Worm (Caenorhabditis elegans): ENCODE data around the gene nhr-238.

The nhr-238 gene

DNA sequence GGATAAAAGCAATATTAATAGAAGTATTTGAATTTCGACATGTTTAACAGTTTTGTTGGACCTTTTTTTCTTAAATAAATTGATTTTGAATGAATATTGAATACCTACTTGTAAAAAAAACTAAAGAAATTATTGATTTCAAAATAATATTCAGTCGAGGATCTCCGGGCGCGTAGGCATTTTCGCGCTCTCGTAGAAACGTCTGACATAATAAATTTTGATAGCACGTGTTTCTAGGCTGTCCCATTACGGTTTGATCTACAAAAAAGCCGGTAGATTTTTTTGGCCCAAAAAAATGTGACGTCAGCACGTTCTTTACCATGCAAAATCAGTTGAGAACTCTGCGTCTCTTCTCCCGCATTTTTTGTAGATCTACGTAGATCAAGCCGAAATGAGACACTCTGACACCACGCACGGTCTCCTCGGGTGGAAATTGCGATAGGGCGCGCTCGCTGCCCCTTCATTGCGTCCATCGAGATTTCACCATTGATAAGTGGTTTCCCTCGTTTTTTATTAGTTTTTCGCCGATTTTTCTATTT, 34.6 kb downstream of the nhr-238 start:
- TF ChIP-seq mec-3 (tag; optimal IDR thresholded peaks at IDR 0.05; ENCODE audit: borderline replicate concordance): no peak
- TF ChIP-seq sdc-2 (tag; optimal IDR thresholded peaks at IDR 0.05): no peak

DNA sequence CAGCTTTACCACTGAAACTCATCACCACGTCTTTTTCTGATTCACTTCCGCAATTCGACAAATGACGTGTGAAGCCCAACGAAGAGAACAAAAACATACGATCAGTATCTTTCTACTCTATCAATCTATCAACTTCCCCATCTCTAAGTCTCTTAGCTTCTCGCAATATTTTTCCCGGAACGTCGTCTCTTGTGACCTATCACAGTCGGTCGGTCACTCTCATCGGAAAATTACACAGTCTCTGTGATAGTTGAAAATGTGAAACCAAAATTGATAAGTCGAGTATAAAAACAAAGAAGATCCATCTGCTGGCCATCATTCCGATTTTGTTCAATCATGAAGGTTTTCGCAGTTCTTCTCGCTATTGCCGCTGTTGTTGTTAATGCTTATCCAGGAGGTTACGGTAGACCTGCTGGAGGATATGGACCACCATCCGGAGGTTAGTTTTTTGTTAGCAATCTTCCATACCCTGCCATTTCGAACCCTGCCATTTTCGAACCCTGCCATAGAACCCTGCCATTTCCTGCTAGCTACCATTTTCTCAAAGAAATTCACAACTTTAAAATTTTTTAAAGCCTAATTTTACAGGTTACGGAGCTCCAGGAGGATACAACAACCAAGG, 35.3 kb downstream of the nhr-238 start, which contains the start of gene F16B4.4:
F16B4.4 (plus strand) TSS at position 221 of the 622 bp plus-strand sequence.
- TF ChIP-seq ceh-48 (tag; optimal IDR thresholded peaks at IDR 0.05) (no peak), eyg-1 (tag; optimal IDR thresholded peaks at IDR 0.05) (no peak), gmeb-2 (tag; optimal IDR thresholded peaks at IDR 0.05) (no peak), tbx-2 (tag; optimal IDR thresholded peaks at IDR 0.05) (no peak), C08G9.2 (tag; optimal IDR thresholded peaks at IDR 0.05) (no peak), hlh-13 (GFP tag; optimal IDR thresholded peaks at IDR 0.05) (no peak), pat-9 (tag; optimal IDR thresholded peaks at IDR 0.05) (no peak), nhr-232 (tag; optimal IDR thresholded peaks at IDR 0.05) (no peak), ceh-45 (GFP tag; IDR thresholded peaks at IDR 0.05) (no peak), ceh-24 (tag; optimal IDR thresholded peaks at IDR 0.05) (no peak), ceh-34 (tag; optimal IDR thresholded peaks at IDR 0.05) (no peak), F13H6.1 (tag; optimal IDR thresholded peaks at IDR 0.05) (no peak), ceh-22 (tag; optimal IDR thresholded peaks at IDR 0.05) (no peak), odd-2 (tag; optimal IDR thresholded peaks at IDR 0.05) (no peak), ceh-9 (tag; optimal IDR thresholded peaks at IDR 0.05) (no peak)

DNA sequence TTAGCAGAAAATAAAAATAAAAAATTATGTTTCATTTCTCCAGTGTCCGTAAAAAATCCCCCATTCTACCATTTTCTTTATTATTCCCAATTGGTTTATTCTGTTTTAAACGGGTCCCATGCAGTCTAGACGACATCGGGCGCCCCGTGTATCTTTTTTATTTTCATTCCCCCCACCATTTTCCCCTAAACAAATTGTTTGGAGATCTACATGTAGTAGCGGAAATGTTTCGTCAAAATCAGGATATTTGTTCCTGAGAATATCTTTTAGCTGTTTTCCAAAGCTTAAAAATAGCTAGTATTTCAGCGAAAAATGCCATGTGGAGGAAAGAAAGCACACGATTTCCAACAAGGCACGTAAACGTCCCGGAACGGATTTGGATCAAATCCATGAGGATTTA, 41.1 kb downstream of the nhr-238 start, which contains the start of gene F16B4.5:
F16B4.5 (plus strand) TSS at position 301 of the 400 bp plus-strand sequence.
- TF ChIP-seq hlh-30 (tag; optimal IDR thresholded peaks at IDR 0.05; ENCODE audit: insufficient read depth): no peak
- no peak for TF ChIP-seq sox-4 (tag; optimal IDR thresholded peaks at IDR 0.05)
- no peak for TF ChIP-seq K09A11.1 (tag; optimal IDR thresholded peaks at IDR 0.05; ENCODE audit: insufficient read depth)

DNA sequence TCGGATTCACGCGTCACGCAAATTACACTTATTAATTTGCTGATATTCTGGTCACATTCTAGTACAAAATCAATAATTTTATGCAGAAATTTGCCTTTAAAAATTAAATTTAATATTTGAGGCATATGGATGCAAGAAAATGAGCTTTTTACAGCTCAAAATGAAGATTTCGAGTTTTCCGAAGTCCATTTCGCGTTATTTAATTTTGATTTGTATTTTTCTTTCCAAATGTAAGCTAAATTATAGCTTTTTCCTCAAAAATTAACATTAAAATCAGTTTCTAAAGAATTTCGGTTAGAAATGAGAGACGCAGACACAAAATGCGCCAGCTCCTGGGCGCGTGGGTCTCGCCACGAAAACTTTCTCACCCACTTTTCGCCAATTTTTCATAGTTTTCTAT, 42.3 kb downstream of the nhr-238 start, which contains the start of gene F16B4.6:
F16B4.6 (plus strand) TSS at position 301 of the 400 bp plus-strand sequence.
- TF ChIP-seq hlh-8 (tag; optimal IDR thresholded peaks at IDR 0.05) (no peak), T23F11.4 (GFP tag; optimal IDR thresholded peaks at IDR 0.05) (no peak), ceh-6 (GFP tag; optimal IDR thresholded peaks at IDR 0.05) (no peak), dve-1 (tag; optimal IDR thresholded peaks at IDR 0.05) (no peak), Y22D7AL.16 (tag; optimal IDR thresholded peaks at IDR 0.05) (no peak), tbx-2 (tag; optimal IDR thresholded peaks at IDR 0.05) (no peak), sox-2 (GFP tag; IDR thresholded peaks at IDR 0.05) (no peak), ceh-18 (tag; optimal IDR thresholded peaks at IDR 0.05) (no peak), elt-4 (tag; optimal IDR thresholded peaks at IDR 0.05) (no peak), pros-1 (tag; optimal IDR thresholded peaks at IDR 0.05) (no peak), dmd-4 (tag; optimal IDR thresholded peaks at IDR 0.05; ENCODE audit: borderline replicate concordance) (no peak), C08G9.2 (tag; optimal IDR thresholded peaks at IDR 0.05) (no peak), odd-2 (tag; optimal IDR thresholded peaks at IDR 0.05) (no peak), ets-4 (tag; optimal IDR thresholded peaks at IDR 0.05) (no peak), pqm-1 (tag; optimal IDR thresholded peaks at IDR 0.05) (no peak), madf-2 (tag; optimal IDR thresholded peaks at IDR 0.05) (no peak), hlh-15 (tag; optimal IDR thresholded peaks at IDR 0.05) (no peak), ceh-31 (tag; optimal IDR thresholded peaks at IDR 0.05) (no peak), rnt-1 (tag; optimal IDR thresholded peaks at IDR 0.05) (no peak), ama-1 (optimal IDR thresholded peaks at IDR 0.05) (no peak)
